Worm (Caenorhabditis elegans): ENCODE measurements around the gene F37A8.5.

- TF ChIP-seq rnt-1 (tag; optimal IDR thresholded peaks at IDR 0.05) (no peak), hlh-8 (tag; optimal IDR thresholded peaks at IDR 0.05) (no peak), pat-9 (tag; optimal IDR thresholded peaks at IDR 0.05) (no peak), zip-5 (tag; optimal IDR thresholded peaks at IDR 0.05) (no peak), pag-3 (tag; optimal IDR thresholded peaks at IDR 0.05; ENCODE audit: borderline replicate concordance) (no peak), sox-4 (tag; optimal IDR thresholded peaks at IDR 0.05) (no peak), nfya-1 (tag; optimal IDR thresholded peaks at IDR 0.05) (no peak), lin-11 (tag; optimal IDR thresholded peaks at IDR 0.05) (no peak), unc-86 (tag; optimal IDR thresholded peaks at IDR 0.05) (no peak), che-1 (tag; optimal IDR thresholded peaks at IDR 0.05) (no peak), ama-1 (optimal IDR thresholded peaks at IDR 0.05) (no peak), ets-4 (tag; optimal IDR thresholded peaks at IDR 0.05) (no peak), hlh-15 (tag; optimal IDR thresholded peaks at IDR 0.05) (no peak), elt-2 (tag; optimal IDR thresholded peaks at IDR 0.05) (no peak)
These were observed 27.6 kb downstream of the F37A8.5 start for ce11 chrIII:3984049-3984484.
